Worm (Caenorhabditis elegans): ENCODE results near the gene ncs-4.

ce11 chrX:10184708-10185107, 8.4 kb downstream of the ncs-4 start:
- TF ChIP-seq lsy-2 (tag; optimal IDR thresholded peaks at IDR 0.05) (no peak), ama-1 (optimal IDR thresholded peaks at IDR 0.05) (no peak), lin-15B (tag; optimal IDR thresholded peaks at IDR 0.05) (no peak), nhr-28 (tag; optimal IDR thresholded peaks at IDR 0.05) (no peak), madf-5 (GFP tag; IDR thresholded peaks at IDR 0.05) (no peak), tra-1 (GFP tag; IDR thresholded peaks at IDR 0.05) (no peak), ceh-20 (GFP tag; IDR thresholded peaks at IDR 0.05) (no peak), nhr-76 (tag; optimal IDR thresholded peaks at IDR 0.05) (no peak), mdl-1 (tag; optimal IDR thresholded peaks at IDR 0.05) (no peak), saeg-2 (GFP tag; IDR thresholded peaks at IDR 0.05) (no peak), mes-2 (tag; optimal IDR thresholded peaks at IDR 0.05; ENCODE audit: poor library complexity, severe bottlenecking) (no peak), zag-1 (tag; optimal IDR thresholded peaks at IDR 0.05) (no peak), dmd-9 (GFP tag; IDR thresholded peaks at IDR 0.05) (no peak)
